Worm (Caenorhabditis elegans) whole organism, young adult: ENCODE data around the gene C04B4.6.
"Not testable (repeated sequence)": the region's sequence is repeated elsewhere in the genome, so short reads cannot be mapped to it uniquely, and the experiment has no call there.

Experiments
- K11D2.4 ChIP-seq: fragments of 200-800 bp; sonication (Bioruptor generic); IDR thresholded peaks from 2 replicates; pipeline ENCODE4 v1.3.6; 2022; ENCODE audit warnings: missing genetic modification reagents, missing genetic modification characterization, missing compliant biosample characterization
- akir-1 ChIP-seq: fragments of 200-800 bp; sonication (Bioruptor generic); optimal IDR thresholded peaks from 2 replicates; lab custom pipeline; 2018; ENCODE audit warnings: mild to moderate bottlenecking, missing genetic modification characterization, moderate library complexity, missing compliant biosample characterization
- ceh-27 ChIP-seq: fragments of 200-800 bp; sonication (Bioruptor generic); optimal IDR thresholded peaks from 2 replicates; lab custom pipeline; 2018; ENCODE audit warnings: mild to moderate bottlenecking, missing genetic modification characterization, moderate library complexity, missing compliant biosample characterization
- ceh-91 ChIP-seq: fragments of 200-800 bp; sonication (Bioruptor generic); IDR thresholded peaks from 2 replicates; pipeline ENCODE4 v1.3.6; 2022; ENCODE audit warnings: missing genetic modification reagents, missing genetic modification characterization, missing compliant biosample characterization
- dpl-1 ChIP-seq: fragments of 150-350 bp; optimal IDR thresholded peaks from 2 replicates; lab custom pipeline; 2014; ENCODE audit warnings: missing biosample characterization, missing genetic modification reagents, missing genetic modification characterization
- madf-8 ChIP-seq: fragments of 200-800 bp; sonication (Bioruptor generic); conservative IDR thresholded peaks from 2 replicates; pipeline ENCODE4 v1.3.6; 2022; ENCODE audit warnings: missing genetic modification reagents, missing genetic modification characterization, missing compliant biosample characterization
- sdz-38 ChIP-seq: sonication (generic microtip); optimal IDR thresholded peaks from 2 replicates; lab custom pipeline; 2016; ENCODE audit warnings: missing genotype, missing genetic modification characterization, missing compliant biosample characterization
- snpc-1.3 ChIP-seq: sonication (generic microtip); optimal IDR thresholded peaks from 2 replicates; lab custom pipeline; 2017; ENCODE audit warnings: missing genetic modification characterization, mild to moderate bottlenecking, missing compliant biosample characterization, antibody characterized with exemption, moderate library complexity, missing genotype, missing genetic modification reagents; ENCODE audit not compliant: insufficient read depth

- TF ChIP-seq sdz-38 (tag; lab: Kevin White, UChicago); K11D2.4 (GFP tag; lab: Robert Waterston, UW); madf-8 (GFP tag; lab: Robert Waterston, UW); ceh-27 (GFP tag; lab: Kevin White, UChicago); dpl-1 (GFP tag; lab: Kevin White, UChicago); snpc-1.3; akir-1 (GFP tag; lab: Kevin White, UChicago); ceh-91: not testable (repeated sequence)
Measured at ce11 chrX:12308045-12308499, 32.6 kb upstream of the C04B4.6 start, which contains the start of gene F17A2.16.
